Worm (Caenorhabditis elegans) whole organism, dauer: Measurements from ENCODE around the gene idpc-4.

Experiments used
- unc-62 ChIP-seq: sonication (generic microtip); optimal IDR thresholded peaks from 2 replicates; lab custom pipeline; 2017; ENCODE audit warnings: missing biosample characterization, missing genetic modification reagents, missing genetic modification characterization

Gene idpc-4

ce11 chrV:9666394-9666793, 41.2 kb downstream of the idpc-4 start, which contains the start of gene ZK287.1:
ZK287.1 (plus strand) TSS chrV:9666694.
- no peak for TF ChIP-seq unc-62 (GFP tag; lab: Kevin White, UChicago)

DNA sequence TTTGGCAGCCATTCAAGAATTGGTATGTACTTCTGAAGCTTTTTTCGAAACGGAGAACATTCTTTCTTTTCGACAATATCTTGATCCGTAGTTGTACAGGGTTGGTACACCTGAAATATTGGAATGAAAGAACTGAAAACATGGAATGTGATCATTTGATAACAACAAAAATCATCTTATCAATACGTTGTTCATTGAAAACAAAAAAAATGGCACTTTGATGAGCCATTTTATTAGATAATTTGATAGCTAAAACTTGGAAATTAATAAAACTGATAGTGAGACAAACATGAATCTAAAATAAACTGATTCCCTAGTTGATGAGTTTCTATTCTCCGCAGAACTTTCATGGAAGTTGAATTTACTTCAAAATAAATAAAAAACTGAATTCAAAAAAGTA, 47.3 kb downstream of the idpc-4 start:
- TF ChIP-seq unc-62 (GFP tag; lab: Kevin White, UChicago): no peak

- no peak for TF ChIP-seq unc-62 (GFP tag; lab: Kevin White, UChicago)
Measured at ce11 chrV:9673199-9673843, 48.1 kb downstream of the idpc-4 start, which contains the start of gene sulp-8. sulp-8 (minus strand) TSS chrV:9673667.
